Fruit fly (Drosophila melanogaster) whole organism, embryonic: ENCODE measurements around the gene CG2021.

ENCODE experiments used
- Antp ChIP-seq: fragments of 200-800 bp; sonication (Bioruptor generic); optimal IDR thresholded peaks from 3 replicates; lab custom pipeline; 2016; ENCODE audit warnings: missing biosample characterization, missing genetic modification characterization
- B-H1 ChIP-seq: fragments of 200-800 bp; sonication (Bioruptor generic); IDR thresholded peaks from 3 replicates; pipeline ENCODE4 v1.3.6; 2022; ENCODE audit warnings: missing biosample characterization, missing genetic modification characterization
- CG10147 ChIP-seq: fragments of 200-800 bp; sonication (Bioruptor generic); optimal IDR thresholded peaks from 2 replicates; lab custom pipeline; 2019; ENCODE audit warnings: missing biosample characterization, mild to moderate bottlenecking, missing genetic modification characterization, moderate library complexity
- CG10654 ChIP-seq: fragments of 200-800 bp; sonication (Bioruptor generic); optimal IDR thresholded peaks from 2 replicates; lab custom pipeline; 2016; ENCODE audit warnings: missing biosample characterization, missing genetic modification characterization
- CG11398 ChIP-seq: fragments of 200-800 bp; sonication (Bioruptor generic); optimal IDR thresholded peaks from 2 replicates; lab custom pipeline; 2016; ENCODE audit warnings: missing biosample characterization, missing genetic modification characterization
- CG12391 ChIP-seq: fragments of 200-800 bp; sonication (Bioruptor generic); optimal IDR thresholded peaks from 3 replicates; lab custom pipeline; 2018; ENCODE audit warnings: missing biosample characterization, mild to moderate bottlenecking, missing genetic modification characterization, moderate library complexity
- CG13287 ChIP-seq: fragments of 200-800 bp; sonication (Bioruptor generic); IDR thresholded peaks from 2 replicates; pipeline ENCODE4 v1.3.6; 2022; ENCODE audit warnings: missing biosample characterization, missing genetic modification characterization; ENCODE audit not compliant: partially characterized antibody
- CG14441 ChIP-seq: fragments of 200-800 bp; sonication (Bioruptor generic); IDR thresholded peaks from 2 replicates; pipeline ENCODE4 v1.3.6; 2022; ENCODE audit warnings: missing biosample characterization, missing genetic modification characterization
- CG16779 ChIP-seq: fragments of 200-800 bp; sonication (Bioruptor generic); IDR thresholded peaks from 2 replicates; pipeline ENCODE4 v1.3.6; 2022; ENCODE audit warnings: missing biosample characterization, missing genetic modification characterization
- CG17361 ChIP-seq: fragments of 200-800 bp; sonication (Bioruptor generic); IDR thresholded peaks from 3 replicates; pipeline ENCODE4 v1.3.6; 2022; ENCODE audit warnings: missing biosample characterization, missing genetic modification characterization
- CG2712 ChIP-seq: fragments of 200-800 bp; optimal IDR thresholded peaks from 3 replicates; lab custom pipeline; 2019; ENCODE audit warnings: missing biosample characterization, mild to moderate bottlenecking, missing genetic modification characterization, moderate library complexity
- CG31224 ChIP-seq: fragments of 200-800 bp; sonication (Bioruptor generic); IDR thresholded peaks from 2 replicates; pipeline ENCODE4 v1.3.6; 2022; ENCODE audit warnings: missing biosample characterization, missing genetic modification characterization
- CG31365 ChIP-seq: fragments of 200-800 bp; sonication (Bioruptor generic); optimal IDR thresholded peaks from 2 replicates; lab custom pipeline; 2018; ENCODE audit warnings: missing biosample characterization, mild to moderate bottlenecking, missing genetic modification characterization
- CG6272 ChIP-seq: fragments of 200-800 bp; sonication (Bioruptor generic); IDR thresholded peaks from 2 replicates; pipeline ENCODE4 v1.3.6; 2022; ENCODE audit warnings: missing biosample characterization, missing genetic modification characterization
- CG6683 ChIP-seq: fragments of 200-800 bp; sonication (Bioruptor generic); optimal IDR thresholded peaks from 2 replicates; lab custom pipeline; 2017; ENCODE audit warnings: missing biosample characterization, mild to moderate bottlenecking, missing genetic modification characterization, missing genetic modification reagents
- CG7271 ChIP-seq: fragments of 200-800 bp; sonication (Bioruptor generic); optimal IDR thresholded peaks from 2 replicates; lab custom pipeline; 2018; ENCODE audit warnings: missing biosample characterization, mild to moderate bottlenecking, missing genetic modification characterization, moderate library complexity
- CG7357 ChIP-seq: fragments of 200-800 bp; sonication (Bioruptor generic); IDR thresholded peaks from 3 replicates; pipeline ENCODE4 v1.3.6; 2022; ENCODE audit warnings: missing biosample characterization, missing genetic modification characterization
- CG7963 ChIP-seq: fragments of 200-800 bp; sonication (Bioruptor generic); IDR thresholded peaks from 3 replicates; pipeline ENCODE4 v1.3.6; 2022; ENCODE audit warnings: missing biosample characterization, missing genetic modification characterization; ENCODE audit not compliant: partially characterized antibody
- CG7987 ChIP-seq: fragments of 200-800 bp; sonication (Bioruptor generic); optimal IDR thresholded peaks from 2 replicates; lab custom pipeline; 2018; ENCODE audit warnings: missing biosample characterization, mild to moderate bottlenecking, missing genetic modification characterization, moderate library complexity
- CG9215 ChIP-seq: fragments of 200-800 bp; sonication (Bioruptor generic); IDR thresholded peaks from 2 replicates; pipeline ENCODE4 v1.3.6; 2022; ENCODE audit warnings: missing biosample characterization, missing genetic modification characterization
- CG9817 ChIP-seq: fragments of 200-800 bp; sonication (Bioruptor generic); optimal IDR thresholded peaks from 2 replicates; lab custom pipeline; 2018; ENCODE audit warnings: missing biosample characterization, mild to moderate bottlenecking, missing genetic modification characterization, moderate library complexity
- Dfd ChIP-seq, 2 experiments: fragments of >200 bp; optimal IDR thresholded peaks; 2 replicates each; lab custom pipeline; 2017; ENCODE audit warnings: missing biosample characterization in 2 of 2, missing genetic modification characterization in 2 of 2
- Doc3 ChIP-seq: fragments of 200-800 bp; sonication (Bioruptor generic); IDR thresholded peaks from 3 replicates; pipeline ENCODE4 v1.3.6; 2022; ENCODE audit warnings: missing biosample characterization, missing genetic modification characterization; ENCODE audit not compliant: partially characterized antibody
- Lpt ChIP-seq: fragments of >200 bp; optimal IDR thresholded peaks from 2 replicates; lab custom pipeline; 2018; ENCODE audit warnings: missing biosample characterization, missing genetic modification characterization
- NfI ChIP-seq: fragments of 200-800 bp; sonication (Bioruptor generic); optimal IDR thresholded peaks from 3 replicates; lab custom pipeline; 2018; ENCODE audit warnings: missing biosample characterization, mild to moderate bottlenecking, missing genetic modification characterization, moderate library complexity
- Ptx1 ChIP-seq: fragments of 200-800 bp; sonication (Bioruptor generic); IDR thresholded peaks from 2 replicates; pipeline ENCODE4 v1.3.6; 2022; ENCODE audit warnings: missing biosample characterization, missing genetic modification characterization
- Sry-δ ChIP-seq: fragments of 200-800 bp; sonication (Bioruptor generic); optimal IDR thresholded peaks from 2 replicates; lab custom pipeline; 2016; ENCODE audit warnings: missing biosample characterization, missing genetic modification characterization
- ase ChIP-seq: fragments of 200-800 bp; sonication (Bioruptor generic); IDR thresholded peaks from 3 replicates; pipeline ENCODE4 v1.3.6; 2022; ENCODE audit warnings: missing biosample characterization, missing genetic modification characterization
- cas ChIP-seq: fragments of 200-800 bp; sonication (Bioruptor generic); IDR thresholded peaks from 2 replicates; pipeline ENCODE4 v1.3.6; 2022; ENCODE audit warnings: missing biosample characterization, missing genetic modification characterization
- cato ChIP-seq: fragments of 200-800 bp; sonication (Bioruptor generic); optimal IDR thresholded peaks from 2 replicates; lab custom pipeline; 2016; ENCODE audit warnings: missing biosample characterization, missing genetic modification characterization, borderline replicate concordance
- croc ChIP-seq: fragments of 200-800 bp; sonication (Bioruptor generic); conservative IDR thresholded peaks from 3 replicates; pipeline ENCODE4 v1.3.6; 2022; ENCODE audit warnings: missing biosample characterization, missing genetic modification characterization
- crp ChIP-seq, 2 experiments: fragments of 200-800 bp; sonication (Bioruptor generic); optimal IDR thresholded peaks; 2 replicates in 1 of 2; 3 replicates in 1 of 2; lab custom pipeline; 2017; ENCODE audit warnings: missing biosample characterization in 2 of 2, missing genetic modification characterization in 2 of 2, mild to moderate bottlenecking in 1 of 2, moderate library complexity in 1 of 2
- dm ChIP-seq: fragments of 200-800 bp; sonication (Bioruptor generic); optimal IDR thresholded peaks from 3 replicates; lab custom pipeline; 2016; ENCODE audit warnings: missing biosample characterization, missing genetic modification characterization
- emc ChIP-seq: fragments of 200-800 bp; sonication (Bioruptor generic); optimal IDR thresholded peaks from 2 replicates; lab custom pipeline; 2016; ENCODE audit warnings: missing biosample characterization, missing genetic modification characterization
- ems ChIP-seq: fragments of 200-800 bp; sonication (Bioruptor generic); optimal IDR thresholded peaks from 3 replicates; lab custom pipeline; 2016; ENCODE audit warnings: missing biosample characterization, missing genetic modification characterization
- ewg ChIP-seq: fragments of 200-800 bp; sonication (Bioruptor generic); optimal IDR thresholded peaks from 3 replicates; lab custom pipeline; 2017; ENCODE audit warnings: mild to moderate bottlenecking, missing biosample characterization, missing genetic modification reagents, missing genetic modification characterization
- eyg ChIP-seq: fragments of 200-800 bp; sonication (Bioruptor generic); optimal IDR thresholded peaks from 3 replicates; lab custom pipeline; 2016; ENCODE audit warnings: missing biosample characterization, missing genetic modification characterization
- gcm2 ChIP-seq: fragments of 200-800 bp; sonication (Bioruptor generic); optimal IDR thresholded peaks from 2 replicates; lab custom pipeline; 2016; ENCODE audit warnings: missing biosample characterization, missing genetic modification characterization
- grn ChIP-seq: fragments of 200-800 bp; sonication (Bioruptor generic); optimal IDR thresholded peaks from 3 replicates; lab custom pipeline; 2017; ENCODE audit warnings: missing biosample characterization, missing genetic modification characterization
- insv ChIP-seq, 2 experiments: fragments of 200-800 bp; sonication (Bioruptor generic); optimal IDR thresholded peaks; 3 replicates each; lab custom pipeline; 2016 to 2018; ENCODE audit warnings: missing biosample characterization in 2 of 2, missing genetic modification characterization in 2 of 2
- lilli ChIP-seq: fragments of 200-800 bp; sonication (Bioruptor generic); optimal IDR thresholded peaks from 3 replicates; lab custom pipeline; 2016; ENCODE audit warnings: missing biosample characterization, missing genetic modification characterization
- mld ChIP-seq: fragments of 200-800 bp; sonication (Bioruptor generic); IDR thresholded peaks from 3 replicates; pipeline ENCODE4 v1.3.6; 2022; ENCODE audit warnings: missing biosample characterization, missing genetic modification characterization; ENCODE audit not compliant: partially characterized antibody
- nmo ChIP-seq: fragments of 200-800 bp; sonication (Bioruptor generic); optimal IDR thresholded peaks from 2 replicates; lab custom pipeline; 2018; ENCODE audit warnings: missing biosample characterization, mild to moderate bottlenecking, missing genetic modification characterization, moderate library complexity
- ranshi ChIP-seq: fragments of 200-800 bp; sonication (Bioruptor generic); IDR thresholded peaks from 2 replicates; pipeline ENCODE4 v1.3.6; 2022; ENCODE audit warnings: missing biosample characterization, missing genetic modification characterization
- salm ChIP-seq: fragments of 200-800 bp; sonication (Bioruptor generic); optimal IDR thresholded peaks from 2 replicates; lab custom pipeline; 2018; ENCODE audit warnings: missing biosample characterization, mild to moderate bottlenecking, missing genetic modification characterization
- sc ChIP-seq, 3 experiments: fragments of >200 bp in 2 of 3; fragments of 200-800 bp in 1 of 3; sonication (Bioruptor generic) in 1 of 3; optimal IDR thresholded peaks; 2 replicates in 2 of 3; 3 replicates in 1 of 3; lab custom pipeline; 2017; ENCODE audit warnings: mild to moderate bottlenecking in 1 of 3, missing biosample characterization in 1 of 3, missing genetic modification characterization in 1 of 3, missing genetic modification reagents in 1 of 3
- twi ChIP-seq: fragments of 200-800 bp; optimal IDR thresholded peaks from 2 replicates; lab custom pipeline; 2019; ENCODE audit warnings: missing biosample characterization, mild to moderate bottlenecking, missing genetic modification characterization, moderate library complexity
- tx ChIP-seq: fragments of 200-800 bp; sonication (Bioruptor generic); optimal IDR thresholded peaks from 2 replicates; lab custom pipeline; 2016; ENCODE audit warnings: missing biosample characterization, missing genetic modification characterization
- usp ChIP-seq: fragments of >200 bp; optimal IDR thresholded peaks from 2 replicates; lab custom pipeline; 2017; ENCODE audit warnings: missing biosample characterization, missing genetic modification characterization

Gene CG2021

dm6 chr3L:1738375-1739328, 38.6 kb downstream of the CG2021 start, which contains the start of gene Gk2 (continued):
- peak; percentile 35 for TF ChIP-seq dm
- no peak for TF ChIP-seq CG6683 (GFP tag; lab: Kevin White, UChicago)
- no peak for TF ChIP-seq croc (GFP tag; lab: Robert Waterston, UW)
- no peak for TF ChIP-seq CG16779 (GFP tag; lab: Robert Waterston, UW)
- no peak for TF ChIP-seq Ptx1
- TF ChIP-seq usp = no peak
- TF ChIP-seq B-H1 (GFP tag; lab: Robert Waterston, UW) = no peak
- TF ChIP-seq CG9215 = no peak
- peak; percentile 2 for TF ChIP-seq CG2712
- no peak for TF ChIP-seq CG7271 (tag; lab: Kevin White, UChicago)
- TF ChIP-seq CG10654 (GFP tag; lab: Kevin White, UChicago) = no peak
- peak in 1 of 2 experiments; percentile 30 for TF ChIP-seq crp (GFP tag; optimal IDR thresholded peaks at IDR 0.05; lab: Kevin White, UChicago)
- no peak for TF ChIP-seq Doc3 (GFP tag; lab: Robert Waterston, UW)
- no peak for TF ChIP-seq cato (GFP tag; lab: Kevin White, UChicago)
- no peak for TF ChIP-seq sc (optimal IDR thresholded peaks at IDR 0.05; lab: Kevin White, UChicago)
- TF ChIP-seq sc (GFP tag; optimal IDR thresholded peaks at IDR 0.05; lab: Kevin White, UChicago) = no peak
- no peak for TF ChIP-seq CG7987 (GFP tag; lab: Kevin White, UChicago)
- TF ChIP-seq Dfd (GFP tag; optimal IDR thresholded peaks at IDR 0.05; lab: Kevin White, UChicago) = no peak
- no peak for TF ChIP-seq CG7963 (GFP tag; lab: Robert Waterston, UW)
- TF ChIP-seq CG9817 (tag; lab: Kevin White, UChicago) = no peak
- peak; percentile 72 for TF ChIP-seq CG13287 (GFP tag; lab: Robert Waterston, UW)
- TF ChIP-seq CG11398 = no peak
- no peak for TF ChIP-seq CG31365
- TF ChIP-seq ase (GFP tag; lab: Robert Waterston, UW) = no peak
- no peak for TF ChIP-seq CG12391 (tag; lab: Kevin White, UChicago)
- no peak for TF ChIP-seq CG10147
- peak; percentile 27; the same call in 1 of the 3 replicates for TF ChIP-seq CG17361 (GFP tag; lab: Robert Waterston, UW)
- TF ChIP-seq CG14441 (GFP tag; lab: Robert Waterston, UW) = no peak
- no peak for TF ChIP-seq lilli (GFP tag; lab: Kevin White, UChicago)
- no peak for TF ChIP-seq grn (GFP tag; lab: Kevin White, UChicago)
- TF ChIP-seq CG6272 = no peak
- no peak for TF ChIP-seq Lpt (GFP tag; lab: Kevin White, UChicago)
- TF ChIP-seq emc (GFP tag; lab: Kevin White, UChicago) = no peak
- TF ChIP-seq insv (GFP tag; optimal IDR thresholded peaks at IDR 0.05; lab: Kevin White, UChicago) = no peak
- no peak for TF ChIP-seq Antp (GFP tag; lab: Kevin White, UChicago)
- no peak for TF ChIP-seq ranshi (GFP tag; lab: Robert Waterston, UW)
- TF ChIP-seq ems (GFP tag; lab: Kevin White, UChicago) = no peak
- TF ChIP-seq mld = no peak
- no peak for TF ChIP-seq eyg (GFP tag; lab: Kevin White, UChicago)
- TF ChIP-seq CG7357 (GFP tag; lab: Robert Waterston, UW) = no peak
- no peak for TF ChIP-seq NfI (GFP tag; lab: Kevin White, UChicago)
- peak; percentile 61 for TF ChIP-seq Sry-δ
- no peak for TF ChIP-seq twi
- TF ChIP-seq ewg (GFP tag; lab: Kevin White, UChicago) = no peak
- no peak for TF ChIP-seq tx (GFP tag; lab: Kevin White, UChicago)
- TF ChIP-seq cas (GFP tag; lab: Robert Waterston, UW) = no peak
- no peak for TF ChIP-seq nmo (GFP tag; lab: Kevin White, UChicago)
- no peak for TF ChIP-seq gcm2 (GFP tag; lab: Kevin White, UChicago)
- TF ChIP-seq CG31224 (GFP tag; lab: Robert Waterston, UW) = no peak
- TF ChIP-seq salm (tag; lab: Kevin White, UChicago) = no peak
